Worm (Caenorhabditis elegans): ENCODE data around the gene nduv-2.

ce11 chrV:13591504-13592174, 33.7 kb downstream of the nduv-2 start, which contains the start of gene tbcb-1:
- TF ChIP-seq ces-1 (GFP tag; optimal IDR thresholded peaks at IDR 0.05) (no peak), unc-130 (GFP tag; optimal IDR thresholded peaks at IDR 0.05) (no peak), mes-2 (tag; optimal IDR thresholded peaks at IDR 0.05; ENCODE audit: poor library complexity, severe bottlenecking) (peak; percentile 82), skn-1 (tag; optimal IDR thresholded peaks at IDR 0.05) (no peak), ama-1 (optimal IDR thresholded peaks at IDR 0.05) (no peak), ctbp-1 (GFP tag; IDR thresholded peaks at IDR 0.05) (no peak), mdt-29 (GFP tag; IDR thresholded peaks at IDR 0.05) (no peak)

All from whole organism, L4 larva.